Worm (Caenorhabditis elegans): ENCODE measurements around the gene sel-13.

ce11 chrIII:4734056-4734455 is 34.0 kb upstream of the sel-13 start, which contains the start of gene F17C8.9:
- no peak for TF ChIP-seq zag-1 (tag; optimal IDR thresholded peaks at IDR 0.05)
- TF ChIP-seq ZK546.5 (tag; optimal IDR thresholded peaks at IDR 0.05), result no peak
- no peak for TF ChIP-seq jun-1 (tag; optimal IDR thresholded peaks at IDR 0.05)
- no peak for TF ChIP-seq ama-1 (optimal IDR thresholded peaks at IDR 0.05)
